Worm (Caenorhabditis elegans) whole organism, young adult: ENCODE measurements around the gene irld-63.
A peak's percentile ranks its signal among the peaks of the same experiment; 100 is the strongest.

Source experiments
- B0336.3 ChIP-seq: fragments of 200-800 bp; sonication (Bioruptor generic); IDR thresholded peaks from 2 replicates; pipeline ENCODE4 v1.3.6; 2022; ENCODE audit warnings: missing genetic modification characterization, missing compliant biosample characterization
- F49E8.2 ChIP-seq: sonication (generic microtip); optimal IDR thresholded peaks from 3 replicates; lab custom pipeline; 2017; ENCODE audit warnings: missing genetic modification characterization, mild to moderate bottlenecking, missing compliant biosample characterization, antibody characterized with exemption, moderate library complexity; ENCODE audit not compliant: insufficient read depth
- T26A5.8 ChIP-seq: sonication (generic microtip); optimal IDR thresholded peaks from 2 replicates; lab custom pipeline; 2016; ENCODE audit warnings: missing genetic modification characterization, missing compliant biosample characterization
- Y67H2A.10 ChIP-seq: fragments of 200-800 bp; sonication (Bioruptor generic); conservative IDR thresholded peaks from 2 replicates; pipeline ENCODE4 v1.3.6; 2022; ENCODE audit warnings: missing genetic modification reagents, missing genetic modification characterization, missing compliant biosample characterization
- ama-1 ChIP-seq, 3 experiments: fragments of 150-350 bp in 1 of 3; sonication (generic microtip) in 2 of 3; optimal IDR thresholded peaks; 2 replicates each; lab custom pipeline; 2014 to 2018; ENCODE audit warnings: missing biosample characterization in 2 of 3, missing genetic modification characterization in 2 of 3, missing genetic modification reagents in 2 of 3
- aptf-3 ChIP-seq: fragments of 200-800 bp; sonication (Bioruptor generic); IDR thresholded peaks from 2 replicates; pipeline ENCODE4 v1.3.6; 2022; ENCODE audit warnings: missing genetic modification characterization, missing compliant biosample characterization
- atf-7 ChIP-seq: sonication (generic microtip); optimal IDR thresholded peaks from 2 replicates; lab custom pipeline; 2017; ENCODE audit warnings: mild to moderate bottlenecking, missing genetic modification characterization, missing compliant biosample characterization
- bed-1 ChIP-seq: fragments of 200-800 bp; sonication (Bioruptor generic); IDR thresholded peaks from 2 replicates; pipeline ENCODE4 v1.3.6; 2022; ENCODE audit warnings: missing genetic modification reagents, missing genetic modification characterization, missing compliant biosample characterization
- ceh-27 ChIP-seq: fragments of 200-800 bp; sonication (Bioruptor generic); optimal IDR thresholded peaks from 2 replicates; lab custom pipeline; 2018; ENCODE audit warnings: mild to moderate bottlenecking, missing genetic modification characterization, moderate library complexity, missing compliant biosample characterization
- ceh-40 ChIP-seq: fragments of 200-800 bp; sonication (Bioruptor generic); IDR thresholded peaks from 2 replicates; pipeline ENCODE4 v1.3.6; 2022; ENCODE audit warnings: missing genetic modification characterization, missing compliant biosample characterization
- efl-1 ChIP-seq: fragments of 150-350 bp; optimal IDR thresholded peaks from 2 replicates; lab custom pipeline; 2014; ENCODE audit warnings: missing biosample characterization, missing genetic modification reagents, missing genetic modification characterization
- egl-18 ChIP-seq: fragments of 200-800 bp; sonication (Bioruptor generic); IDR thresholded peaks from 2 replicates; pipeline ENCODE4 v1.3.6; 2022; ENCODE audit warnings: missing genetic modification reagents, missing genetic modification characterization, missing compliant biosample characterization
- egl-44 ChIP-seq: fragments of 200-800 bp; sonication (Bioruptor generic); IDR thresholded peaks from 2 replicates; pipeline ENCODE4 v1.3.6; 2022; ENCODE audit warnings: missing genetic modification reagents, missing genetic modification characterization, missing compliant biosample characterization
- ets-4 ChIP-seq: fragments of 200-800 bp; sonication (Bioruptor generic); optimal IDR thresholded peaks from 2 replicates; lab custom pipeline; 2018; ENCODE audit warnings: mild to moderate bottlenecking, missing genetic modification characterization, missing compliant biosample characterization
- him-1 ChIP-seq: sonication (generic microtip); optimal IDR thresholded peaks from 2 replicates; lab custom pipeline; 2016; ENCODE audit warnings: missing genotype, missing genetic modification reagents, missing genetic modification characterization, missing compliant biosample characterization
- hmg-1.2 ChIP-seq: fragments of 200-800 bp; sonication (Bioruptor generic); IDR thresholded peaks from 2 replicates; pipeline ENCODE4 v1.3.6; 2022; ENCODE audit warnings: missing genetic modification reagents, missing genetic modification characterization, missing compliant biosample characterization
- hsf-1 ChIP-seq: fragments of 200-800 bp; sonication (Bioruptor generic); IDR thresholded peaks from 2 replicates; pipeline ENCODE4 v1.3.6; 2022; ENCODE audit warnings: missing genetic modification reagents, missing genetic modification characterization, missing compliant biosample characterization
- let-526 ChIP-seq: fragments of 200-800 bp; sonication (Bioruptor generic); IDR thresholded peaks from 2 replicates; pipeline ENCODE4 v1.3.6; 2022; ENCODE audit warnings: missing genetic modification reagents, missing genetic modification characterization, missing compliant biosample characterization
- let-607 ChIP-seq, 2 experiments: fragments of 200-800 bp in 1 of 2; sonication (Bioruptor generic) in 1 of 2; sonication (generic microtip) in 1 of 2; optimal IDR thresholded peaks; 2 replicates each; lab custom pipeline; 2016 to 2018; ENCODE audit warnings: mild to moderate bottlenecking in 2 of 2, missing compliant biosample characterization in 2 of 2, missing genetic modification characterization in 2 of 2, moderate library complexity in 2 of 2, missing genotype in 1 of 2
- lin-26 ChIP-seq: fragments of 200-800 bp; sonication (Bioruptor generic); IDR thresholded peaks from 2 replicates; pipeline ENCODE4 v1.3.6; 2022; ENCODE audit warnings: missing genetic modification reagents, missing genetic modification characterization, missing compliant biosample characterization
- lin-35 ChIP-seq, 3 experiments: fragments of 150-350 bp in 2 of 3; sonication (generic microtip) in 1 of 3; optimal IDR thresholded peaks; 2 replicates each; lab custom pipeline; 2014 to 2018; ENCODE audit warnings: missing biosample characterization in 3 of 3, missing genetic modification characterization in 3 of 3, missing genetic modification reagents in 3 of 3
- madf-10 ChIP-seq: sonication (generic microtip); optimal IDR thresholded peaks from 2 replicates; lab custom pipeline; 2016; ENCODE audit warnings: mild to moderate bottlenecking, missing genetic modification characterization, missing compliant biosample characterization
- madf-6 ChIP-seq: fragments of 200-800 bp; sonication (Bioruptor generic); IDR thresholded peaks from 2 replicates; pipeline ENCODE4 v1.3.6; 2022; ENCODE audit warnings: missing genetic modification reagents, missing genetic modification characterization, missing compliant biosample characterization
- mcd-1 ChIP-seq: fragments of 200-800 bp; sonication (Bioruptor generic); IDR thresholded peaks from 2 replicates; pipeline ENCODE4 v1.3.6; 2022; ENCODE audit warnings: missing genetic modification reagents, missing genetic modification characterization, missing compliant biosample characterization
- mes-4 ChIP-seq: sonication (generic microtip); optimal IDR thresholded peaks from 2 replicates; lab custom pipeline; 2016; ENCODE audit warnings: missing genotype, missing genetic modification characterization, missing compliant biosample characterization
- nhr-27 ChIP-seq: fragments of 200-800 bp; sonication (Bioruptor generic); optimal IDR thresholded peaks from 2 replicates; lab custom pipeline; 2018; ENCODE audit warnings: mild to moderate bottlenecking, missing genetic modification characterization, moderate library complexity, missing compliant biosample characterization
- nhr-80 ChIP-seq: sonication (generic microtip); optimal IDR thresholded peaks from 2 replicates; lab custom pipeline; 2016; ENCODE audit warnings: missing genetic modification characterization, missing compliant biosample characterization
- repo-1 ChIP-seq: sonication (generic microtip); optimal IDR thresholded peaks from 2 replicates; lab custom pipeline; 2017; ENCODE audit warnings: mild to moderate bottlenecking, missing genetic modification characterization, missing compliant biosample characterization
- snpc-1.3 ChIP-seq: sonication (generic microtip); optimal IDR thresholded peaks from 2 replicates; lab custom pipeline; 2017; ENCODE audit warnings: missing genetic modification characterization, mild to moderate bottlenecking, missing compliant biosample characterization, antibody characterized with exemption, moderate library complexity, missing genotype, missing genetic modification reagents; ENCODE audit not compliant: insufficient read depth
- sptf-2 ChIP-seq: fragments of 200-800 bp; sonication (Bioruptor generic); optimal IDR thresholded peaks from 2 replicates; lab custom pipeline; 2018; ENCODE audit warnings: mild to moderate bottlenecking, missing genetic modification characterization, missing compliant biosample characterization
- xnd-1 ChIP-seq: sonication (generic microtip); optimal IDR thresholded peaks from 2 replicates; lab custom pipeline; 2016; ENCODE audit warnings: missing genotype, missing genetic modification reagents, missing genetic modification characterization, missing compliant biosample characterization
- zfh-2 ChIP-seq: fragments of 200-800 bp; sonication (Bioruptor generic); conservative IDR thresholded peaks from 2 replicates; pipeline ENCODE4 v1.3.6; 2022; ENCODE audit warnings: missing genetic modification reagents, missing genetic modification characterization, missing compliant biosample characterization
- zim-3 ChIP-seq: sonication (generic microtip); optimal IDR thresholded peaks from 2 replicates; lab custom pipeline; 2017; ENCODE audit warnings: mild to moderate bottlenecking, missing genetic modification characterization, moderate library complexity, missing compliant biosample characterization
- ztf-18 ChIP-seq: sonication (generic microtip); optimal IDR thresholded peaks from 2 replicates; lab custom pipeline; 2016; ENCODE audit warnings: missing genotype, mild to moderate bottlenecking, missing genetic modification characterization, missing compliant biosample characterization
- ztf-26 ChIP-seq: sonication (generic microtip); optimal IDR thresholded peaks from 2 replicates; lab custom pipeline; 2017; ENCODE audit warnings: missing genetic modification characterization, missing compliant biosample characterization
- ztf-28 ChIP-seq: fragments of 200-800 bp; sonication (Bioruptor generic); IDR thresholded peaks from 2 replicates; pipeline ENCODE4 v1.3.6; 2022; ENCODE audit warnings: missing genetic modification reagents, missing genetic modification characterization, missing compliant biosample characterization

The irld-63 gene

ce11 chrII:2962531-2963164 is 32.1 kb downstream of the irld-63 start:
- TF ChIP-seq zfh-2 (GFP tag; lab: Robert Waterston, UW) (peak; percentile 76), madf-10 (no peak), ceh-27 (no peak), sptf-2 (GFP tag; lab: Kevin White, UChicago) (no peak), B0336.3 (GFP tag; lab: Robert Waterston, UW) (no peak), ztf-26 (no peak), lin-26 (no peak), hmg-1.2 (GFP tag; lab: Robert Waterston, UW) (peak; percentile 40; the same call in 1 of the 2 replicates), F49E8.2 (tag; lab: Kevin White, UChicago) (no peak), Y67H2A.10 (GFP tag; lab: Robert Waterston, UW) (no peak), mcd-1 (GFP tag; lab: Robert Waterston, UW) (0 out of 2 replicates have a peak, but pooled peaks have one; percentile 8)
- TF ChIP-seq, all 124 proteins: peak for 3

ce11 chrII:2963619-2964018 is 33.1 kb downstream of the irld-63 start:
- TF ChIP-seq lin-35 (GFP tag; optimal IDR thresholded peaks at IDR 0.05; lab: Kevin White, UChicago) (no peak), zfh-2 (GFP tag; lab: Robert Waterston, UW) (0 out of 2 replicates have a peak, but pooled peaks have one; percentile 15)
- TF ChIP-seq, all 124 proteins: peak for 1

ce11 chrII:2965215-2965998 is 34.9 kb downstream of the irld-63 start:
- TF ChIP-seq egl-44 (GFP tag; lab: Robert Waterston, UW) (no peak), ztf-28 (GFP tag; lab: Robert Waterston, UW) (no peak), zfh-2 (GFP tag; lab: Robert Waterston, UW) (peak; percentile 50; the same call in 1 of the 2 replicates)

- TF ChIP-seq hsf-1 (GFP tag; lab: Robert Waterston, UW) = 0 out of 2 replicates have a peak, but pooled peaks have one; percentile 28
- TF ChIP-seq let-526 (GFP tag; lab: Robert Waterston, UW) = no peak
- TF ChIP-seq ztf-28 (GFP tag; lab: Robert Waterston, UW) = 0 out of 2 replicates have a peak, but pooled peaks have one; percentile 26
- no peak for TF ChIP-seq xnd-1 (tag; lab: Kevin White, UChicago)
- TF ChIP-seq, all 124 proteins: peak for 2
Observed at ce11 chrII:2966350-2966749, 35.8 kb downstream of the irld-63 start.

ce11 chrII:2967064-2967463 is 36.5 kb downstream of the irld-63 start:
- peak; percentile 94 for TF ChIP-seq hmg-1.2 (GFP tag; lab: Robert Waterston, UW)
- TF ChIP-seq let-607 (tag; optimal IDR thresholded peaks at IDR 0.05; lab: Kevin White, UChicago) = no peak

ce11 chrII:2973940-2974402 is 43.4 kb downstream of the irld-63 start:
- TF ChIP-seq mes-4 = no peak
- TF ChIP-seq ztf-18 (tag; lab: Kevin White, UChicago) = no peak
- TF ChIP-seq egl-18 (GFP tag; lab: Robert Waterston, UW) = peak; percentile 91
- no peak for TF ChIP-seq ama-1 (optimal IDR thresholded peaks at IDR 0.05; lab: Kevin White, UChicago)
- TF ChIP-seq ama-1 (GFP tag; optimal IDR thresholded peaks at IDR 0.05; lab: Kevin White, UChicago) = no peak
- peak; percentile 43 for TF ChIP-seq ets-4 (GFP tag; lab: Kevin White, UChicago)
- no peak for TF ChIP-seq efl-1 (GFP tag; lab: Kevin White, UChicago)
- TF ChIP-seq snpc-1.3 (tag; lab: Kevin White, UChicago) = no peak
- TF ChIP-seq nhr-80 (tag; lab: Kevin White, UChicago) = peak; percentile 23
- TF ChIP-seq madf-6 = peak; percentile 47; the same call in 1 of the 2 replicates
- peak; percentile 98 for TF ChIP-seq atf-7 (tag; lab: Kevin White, UChicago)
- TF ChIP-seq hmg-1.2 (GFP tag; lab: Robert Waterston, UW) = peak; percentile 99
- no peak for TF ChIP-seq T26A5.8 (tag; lab: Kevin White, UChicago)
- TF ChIP-seq him-1 = no peak
- TF ChIP-seq mcd-1 (GFP tag; lab: Robert Waterston, UW) = peak; percentile 95
- TF ChIP-seq bed-1 = no peak
- peak; percentile 91 for TF ChIP-seq repo-1 (tag; lab: Kevin White, UChicago)
- no peak for TF ChIP-seq ceh-40
- TF ChIP-seq nhr-27 = no peak
- 0 out of 2 replicates have a peak, but pooled peaks have one; percentile 16 for TF ChIP-seq aptf-3
- TF ChIP-seq zim-3 (tag; lab: Kevin White, UChicago) = peak; percentile 54
